Fruit fly (Drosophila melanogaster) whole organism, embryonic: ENCODE results near the gene Gfat2.

Source experiments
- Aef1 ChIP-seq: fragments of 200-800 bp; sonication (Bioruptor generic); IDR thresholded peaks from 3 replicates; pipeline ENCODE4 v1.3.6; 2022; ENCODE audit warnings: missing biosample characterization, missing genetic modification characterization
- Antp ChIP-seq: fragments of 200-800 bp; sonication (Bioruptor generic); optimal IDR thresholded peaks from 3 replicates; lab custom pipeline; 2016; ENCODE audit warnings: missing biosample characterization, missing genetic modification characterization
- Awh ChIP-seq: fragments of 200-800 bp; sonication (Bioruptor generic); IDR thresholded peaks from 2 replicates; pipeline ENCODE4, ENCODE4 v1.3.6; 2022; ENCODE audit warnings: missing biosample characterization, missing genetic modification characterization
- C15 ChIP-seq: fragments of 200-800 bp; sonication (Bioruptor generic); IDR thresholded peaks from 3 replicates; pipeline ENCODE4 v1.3.6; 2022; ENCODE audit warnings: missing biosample characterization, missing genetic modification characterization
- CG1024 ChIP-seq: fragments of 200-800 bp; sonication (Bioruptor generic); IDR thresholded peaks from 2 replicates; pipeline ENCODE4 v1.3.6; 2022; ENCODE audit warnings: missing biosample characterization, missing genetic modification characterization
- CG10654 ChIP-seq: fragments of 200-800 bp; sonication (Bioruptor generic); optimal IDR thresholded peaks from 2 replicates; lab custom pipeline; 2016; ENCODE audit warnings: missing biosample characterization, missing genetic modification characterization
- CG10979 ChIP-seq: fragments of 200-800 bp; sonication (Bioruptor generic); optimal IDR thresholded peaks from 2 replicates; lab custom pipeline; 2018; ENCODE audit warnings: missing biosample characterization, mild to moderate bottlenecking, missing genetic modification characterization, moderate library complexity
- CG12659 ChIP-seq: fragments of 200-800 bp; sonication (Bioruptor generic); optimal IDR thresholded peaks from 3 replicates; lab custom pipeline; 2017; ENCODE audit warnings: mild to moderate bottlenecking, missing biosample characterization, missing genetic modification reagents, missing genetic modification characterization
- CG15601 ChIP-seq: fragments of 200-800 bp; sonication (Bioruptor generic); optimal IDR thresholded peaks from 3 replicates; lab custom pipeline; 2019; ENCODE audit warnings: missing biosample characterization, mild to moderate bottlenecking, missing genetic modification characterization, moderate library complexity
- CG16813 ChIP-seq: fragments of 200-800 bp; sonication (Bioruptor generic); IDR thresholded peaks from 3 replicates; pipeline ENCODE4 v1.3.6; 2022; ENCODE audit warnings: missing biosample characterization, missing genetic modification characterization; ENCODE audit not compliant: partially characterized antibody
- CG2678 ChIP-seq: fragments of 200-800 bp; sonication (Bioruptor generic); optimal IDR thresholded peaks from 3 replicates; lab custom pipeline; 2019; ENCODE audit warnings: missing biosample characterization, mild to moderate bottlenecking, missing genetic modification characterization, moderate library complexity
- CG2875 ChIP-seq: fragments of 200-800 bp; sonication (Bioruptor generic); optimal IDR thresholded peaks from 2 replicates; lab custom pipeline; 2017; ENCODE audit warnings: missing biosample characterization, mild to moderate bottlenecking, missing genetic modification characterization, missing genetic modification reagents
- CG32532 ChIP-seq: fragments of 200-800 bp; sonication (Bioruptor generic); IDR thresholded peaks from 2 replicates; pipeline ENCODE4 v1.3.6; 2022; ENCODE audit warnings: missing biosample characterization, missing genetic modification characterization
- CG5180 ChIP-seq: fragments of 200-800 bp; sonication (Bioruptor generic); optimal IDR thresholded peaks from 3 replicates; lab custom pipeline; 2017; ENCODE audit warnings: missing biosample characterization, missing genetic modification characterization, mild to moderate bottlenecking, moderate library complexity, missing genetic modification reagents
- CHES-1-like ChIP-seq: fragments of 200-800 bp; sonication (Bioruptor generic); optimal IDR thresholded peaks from 2 replicates; lab custom pipeline; 2016; ENCODE audit warnings: missing biosample characterization, missing genetic modification characterization
- Camta ChIP-seq: fragments of 200-800 bp; sonication (Bioruptor generic); optimal IDR thresholded peaks from 2 replicates; lab custom pipeline; 2016; ENCODE audit warnings: missing biosample characterization, missing genetic modification characterization
- D19B ChIP-seq: fragments of 200-800 bp; sonication (Bioruptor generic); optimal IDR thresholded peaks from 2 replicates; lab custom pipeline; 2017; ENCODE audit warnings: missing biosample characterization, mild to moderate bottlenecking, missing genetic modification characterization
- Dp ChIP-seq: fragments of 200-800 bp; sonication (Bioruptor generic); optimal IDR thresholded peaks from 2 replicates; lab custom pipeline; 2018; ENCODE audit warnings: missing biosample characterization, mild to moderate bottlenecking, missing genetic modification characterization, moderate library complexity
- Drgx ChIP-seq: fragments of 200-800 bp; sonication (Bioruptor generic); IDR thresholded peaks from 2 replicates; pipeline ENCODE4 v1.3.6; 2022; ENCODE audit warnings: missing biosample characterization, missing genetic modification characterization
- HHEX ChIP-seq: fragments of 200-800 bp; sonication (Bioruptor generic); optimal IDR thresholded peaks from 3 replicates; lab custom pipeline; 2017; ENCODE audit warnings: missing biosample characterization, mild to moderate bottlenecking, missing genetic modification characterization, missing genetic modification reagents
- MBD-R2 ChIP-seq: fragments of 200-800 bp; sonication (Bioruptor generic); IDR thresholded peaks from 2 replicates; pipeline ENCODE4 v1.3.6; 2022; ENCODE audit warnings: missing biosample characterization, missing genetic modification characterization
- Ptx1 ChIP-seq: fragments of 200-800 bp; sonication (Bioruptor generic); IDR thresholded peaks from 2 replicates; pipeline ENCODE4 v1.3.6; 2022; ENCODE audit warnings: missing biosample characterization, missing genetic modification characterization
- Sin3A ChIP-seq: fragments of >200 bp; optimal IDR thresholded peaks from 2 replicates; lab custom pipeline; 2018
- Xrp1 ChIP-seq: fragments of 200-800 bp; sonication (Bioruptor generic); IDR thresholded peaks from 2 replicates; pipeline ENCODE4 v1.3.6; 2022; ENCODE audit warnings: missing biosample characterization, missing genetic modification characterization
- aop ChIP-seq: fragments of 200-800 bp; sonication (Bioruptor generic); IDR thresholded peaks from 2 replicates; pipeline ENCODE4 v1.3.6; 2022; ENCODE audit warnings: missing biosample characterization, missing genetic modification characterization
- cg ChIP-seq: fragments of 200-800 bp; sonication (Bioruptor generic); optimal IDR thresholded peaks from 3 replicates; lab custom pipeline; 2019; ENCODE audit warnings: missing biosample characterization, mild to moderate bottlenecking, missing genetic modification characterization, moderate library complexity
- chinmo ChIP-seq: fragments of 200-800 bp; sonication (Bioruptor generic); IDR thresholded peaks from 4 replicates; pipeline ENCODE4 v1.3.6; 2022; ENCODE audit warnings: missing biosample characterization, missing genetic modification characterization; ENCODE audit not compliant: partially characterized antibody
- dimm ChIP-seq: fragments of 200-800 bp; sonication (Bioruptor generic); IDR thresholded peaks from 2 replicates; pipeline ENCODE4 v1.3.6; 2022; ENCODE audit warnings: missing biosample characterization, missing genetic modification characterization
- ems ChIP-seq: fragments of 200-800 bp; sonication (Bioruptor generic); optimal IDR thresholded peaks from 3 replicates; lab custom pipeline; 2016; ENCODE audit warnings: missing biosample characterization, missing genetic modification characterization
- esg ChIP-seq: fragments of 200-800 bp; sonication (Bioruptor generic); conservative IDR thresholded peaks from 2 replicates; pipeline ENCODE4 v1.3.6; 2022; ENCODE audit warnings: missing biosample characterization, missing genetic modification characterization
- gcm2 ChIP-seq: fragments of 200-800 bp; sonication (Bioruptor generic); optimal IDR thresholded peaks from 2 replicates; lab custom pipeline; 2016; ENCODE audit warnings: missing biosample characterization, missing genetic modification characterization
- grau ChIP-seq: fragments of 200-800 bp; optimal IDR thresholded peaks from 3 replicates; lab custom pipeline; 2019; ENCODE audit warnings: missing biosample characterization, mild to moderate bottlenecking, missing genetic modification characterization, moderate library complexity
- grn ChIP-seq: fragments of 200-800 bp; sonication (Bioruptor generic); optimal IDR thresholded peaks from 3 replicates; lab custom pipeline; 2017; ENCODE audit warnings: missing biosample characterization, missing genetic modification characterization
- hbn ChIP-seq: fragments of 200-800 bp; sonication (Bioruptor generic); IDR thresholded peaks from 2 replicates; pipeline ENCODE4 v1.3.6; 2022; ENCODE audit warnings: missing biosample characterization, missing genetic modification characterization; ENCODE audit not compliant: partially characterized antibody
- ind ChIP-seq: fragments of 200-800 bp; sonication (Bioruptor generic); optimal IDR thresholded peaks from 3 replicates; lab custom pipeline; 2016; ENCODE audit warnings: missing biosample characterization, missing genetic modification characterization
- insv ChIP-seq, 2 experiments: fragments of 200-800 bp; sonication (Bioruptor generic); optimal IDR thresholded peaks; 3 replicates each; lab custom pipeline; 2016 to 2018; ENCODE audit warnings: missing biosample characterization in 2 of 2, missing genetic modification characterization in 2 of 2
- klu ChIP-seq: fragments of 200-800 bp; sonication (Bioruptor generic); IDR thresholded peaks from 2 replicates; pipeline ENCODE4 v1.3.6; 2022; ENCODE audit warnings: missing biosample characterization, missing genetic modification characterization
- p53 ChIP-seq: fragments of 200-800 bp; sonication (Bioruptor generic); optimal IDR thresholded peaks from 2 replicates; lab custom pipeline; 2016; ENCODE audit warnings: missing biosample characterization, missing genetic modification characterization
- pan ChIP-seq, 4 experiments: fragments of >200 bp in 3 of 4; fragments of 200-800 bp in 1 of 4; sonication (Bioruptor generic) in 1 of 4; optimal IDR thresholded peaks in 3 of 4; IDR thresholded peaks in 1 of 4; 2 replicates each; pipeline versions ENCODE4 v1.3.6 to Lab custom; 2017 to 2022; ENCODE audit warnings: missing biosample characterization in 2 of 4, missing genetic modification characterization in 2 of 4, mixed read lengths in 1 of 4
- prd ChIP-seq, 3 experiments: fragments of >200 bp in 2 of 3; fragments of 200-800 bp in 1 of 3; sonication (Bioruptor generic) in 1 of 3; optimal IDR thresholded peaks in 2 of 3; IDR thresholded peaks in 1 of 3; 2 replicates in 2 of 3; 3 replicates in 1 of 3; pipeline versions ENCODE4 v1.3.6 to Lab custom; 2017 to 2022; ENCODE audit warnings: missing biosample characterization in 1 of 3, missing genetic modification characterization in 1 of 3
- pros ChIP-seq: fragments of 200-800 bp; sonication (Bioruptor generic); optimal IDR thresholded peaks from 3 replicates; lab custom pipeline; 2019; ENCODE audit warnings: missing biosample characterization, mild to moderate bottlenecking, missing genetic modification characterization, moderate library complexity
- pzg ChIP-seq: fragments of 200-800 bp; sonication (Bioruptor generic); optimal IDR thresholded peaks from 3 replicates; lab custom pipeline; 2018; ENCODE audit warnings: missing biosample characterization, mild to moderate bottlenecking, missing genetic modification characterization, moderate library complexity
- repo ChIP-seq: fragments of 200-800 bp; sonication (Bioruptor generic); optimal IDR thresholded peaks from 2 replicates; lab custom pipeline; 2016; ENCODE audit warnings: missing biosample characterization, missing genetic modification characterization
- row ChIP-seq: fragments of 200-800 bp; sonication (Bioruptor generic); IDR thresholded peaks from 3 replicates; pipeline ENCODE4 v1.3.6; 2022; ENCODE audit warnings: missing biosample characterization, missing genetic modification characterization
- so ChIP-seq: fragments of 200-800 bp; sonication (Bioruptor generic); IDR thresholded peaks from 3 replicates; pipeline ENCODE4 v1.3.6; 2022; ENCODE audit warnings: missing biosample characterization, missing genetic modification characterization
- ssp ChIP-seq: fragments of 200-800 bp; sonication (Bioruptor generic); IDR thresholded peaks from 2 replicates; pipeline ENCODE4 v1.3.6; 2022; ENCODE audit warnings: missing biosample characterization, missing genetic modification characterization
- tll ChIP-seq, 2 experiments: fragments of 200-800 bp in 1 of 2; fragments of >200 bp in 1 of 2; sonication (Bioruptor generic) in 1 of 2; optimal IDR thresholded peaks; 2 replicates each; lab custom pipeline; 2017 to 2019; ENCODE audit warnings: missing biosample characterization in 2 of 2, missing genetic modification characterization in 2 of 2, mild to moderate bottlenecking in 1 of 2, moderate library complexity in 1 of 2
- vnd ChIP-seq: fragments of 200-800 bp; sonication (Bioruptor generic); IDR thresholded peaks from 3 replicates; pipeline ENCODE4 v1.3.6; 2022; ENCODE audit warnings: missing biosample characterization, missing genetic modification characterization; ENCODE audit not compliant: partially characterized antibody
- z ChIP-seq: fragments of 200-800 bp; sonication (Bioruptor generic); IDR thresholded peaks from 3 replicates; pipeline ENCODE4 v1.3.6; 2022; ENCODE audit warnings: missing biosample characterization, missing genetic modification characterization
- zen ChIP-seq: fragments of 200-800 bp; sonication (Bioruptor generic); optimal IDR thresholded peaks from 3 replicates; lab custom pipeline; 2018; ENCODE audit warnings: missing biosample characterization, mild to moderate bottlenecking, missing genetic modification characterization, moderate library complexity

Gfat2 gene

DNA sequence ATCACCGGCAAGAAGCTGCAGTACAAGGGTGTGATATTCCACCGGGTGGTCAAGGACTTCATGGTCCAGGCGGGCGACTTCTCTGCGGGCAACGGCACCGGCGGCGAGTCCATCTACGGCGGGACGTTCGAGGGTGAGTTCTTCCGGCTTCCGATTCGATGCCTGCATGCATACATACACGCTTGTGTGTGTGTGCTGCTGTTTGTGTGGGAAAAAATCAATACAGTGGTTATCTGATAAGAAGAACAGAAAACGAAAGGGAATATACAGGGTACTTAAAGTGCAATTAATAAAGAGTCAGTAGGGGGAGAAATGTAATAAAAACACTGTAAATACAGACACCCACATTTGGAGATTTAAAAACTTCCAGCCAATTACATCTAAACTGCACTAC is 1.0 kb upstream of the Gfat2 start:
- TF ChIP-seq esg (0 out of 2 replicates have a peak, but pooled peaks have one; percentile 8), chinmo (GFP tag; lab: Robert Waterston, UW) (no peak), Sin3A (lab: Kevin White, UChicago) (peak; percentile 5), aop (GFP tag; lab: Robert Waterston, UW) (peak; percentile 70), hbn (GFP tag; lab: Robert Waterston, UW) (no peak), Camta (no peak), CHES-1-like (GFP tag; lab: Kevin White, UChicago) (no peak), so (0 out of 3 replicates have a peak, but pooled peaks have one; percentile 16), prd (optimal IDR thresholded peaks at IDR 0.05; lab: Kevin White, UChicago) (no peak), prd (GFP tag; IDR thresholded peaks at IDR 0.05; lab: Robert Waterston, UW) (0 out of 3 replicates have a peak, but pooled peaks have one; percentile 8), grau (peak; percentile 92), gcm2 (GFP tag; lab: Kevin White, UChicago) (no peak), grn (peak; percentile 9), dimm (GFP tag; lab: Robert Waterston, UW) (no peak), CG2875 (no peak), vnd (GFP tag; lab: Robert Waterston, UW) (no peak), Aef1 (GFP tag; lab: Robert Waterston, UW) (no peak), CG15601 (no peak), klu (no peak), ems (GFP tag; lab: Kevin White, UChicago) (no peak), insv (GFP tag; optimal IDR thresholded peaks at IDR 0.05; lab: Kevin White, UChicago) (peak in 1 of 2 experiments; percentile 66), Xrp1 (no peak), pzg (GFP tag; lab: Kevin White, UChicago) (no peak), CG10654 (GFP tag; lab: Kevin White, UChicago) (no peak), Drgx (GFP tag; lab: Robert Waterston, UW) (0 out of 2 replicates have a peak, but pooled peaks have one; percentile 12), HHEX (GFP tag; lab: Kevin White, UChicago) (peak; percentile 20), CG2678 (tag; lab: Kevin White, UChicago) (peak; percentile 59), CG12659 (GFP tag; lab: Kevin White, UChicago) (no peak), CG10979 (tag; lab: Kevin White, UChicago) (peak; percentile 37), pan (optimal IDR thresholded peaks at IDR 0.05; lab: Kevin White, UChicago) (no peak), pan (GFP tag; optimal IDR thresholded peaks at IDR 0.05 in 1 of 2, IDR thresholded peaks at IDR 0.05 in 1 of 2) (peak in 1 of 2 experiments; percentile 34), Awh (GFP tag; lab: Robert Waterston, UW) (peak; percentile 50; the same call in 1 of the 2 replicates), repo (GFP tag; lab: Kevin White, UChicago) (no peak), CG32532 (GFP tag; lab: Robert Waterston, UW) (no peak), Antp (GFP tag; lab: Kevin White, UChicago) (no peak), zen (tag; lab: Kevin White, UChicago) (peak; percentile 48), tll (GFP tag; optimal IDR thresholded peaks at IDR 0.05; lab: Kevin White, UChicago) (peak in 1 of 2 experiments; percentile 54), Ptx1 (GFP tag; lab: Robert Waterston, UW) (peak; percentile 27; the same call in 1 of the 2 replicates), Dp (GFP tag; lab: Kevin White, UChicago) (no peak), p53 (GFP tag; lab: Kevin White, UChicago) (no peak), CG16813 (GFP tag; lab: Robert Waterston, UW) (no peak), MBD-R2 (no peak; the same call in 1 of the 2 replicates), CG5180 (GFP tag; lab: Kevin White, UChicago) (no peak), ind (GFP tag; lab: Kevin White, UChicago) (peak; percentile 7), C15 (GFP tag; lab: Robert Waterston, UW) (no peak), D19B (GFP tag; lab: Kevin White, UChicago) (peak; percentile 49), cg (GFP tag; lab: Kevin White, UChicago) (peak; percentile 84), z (GFP tag; lab: Robert Waterston, UW) (no peak), row (GFP tag; lab: Robert Waterston, UW) (peak; percentile 62), ssp (GFP tag; lab: Robert Waterston, UW) (no peak), pros (GFP tag; lab: Kevin White, UChicago) (no peak), CG1024 (GFP tag; lab: Robert Waterston, UW) (no peak)
